Worm (Caenorhabditis elegans) whole organism, mixed stage, embryonic: ENCODE measurements around the gene T18D3.9.

ENCODE experiments used
- ceh-43 ChIP-seq: fragments of 200-800 bp; sonication (Bioruptor generic); optimal IDR thresholded peaks from 2 replicates; lab custom pipeline; 2018; ENCODE audit warnings: mild to moderate bottlenecking, missing genetic modification characterization, moderate library complexity, missing compliant biosample characterization
- ceh-83 ChIP-seq: fragments of 200-800 bp; sonication (Bioruptor generic); optimal IDR thresholded peaks from 2 replicates; lab custom pipeline; 2018; ENCODE audit warnings: mild to moderate bottlenecking, missing genetic modification characterization, missing compliant biosample characterization
- cnd-1 ChIP-seq: fragments of 200-800 bp; sonication (Bioruptor generic); optimal IDR thresholded peaks from 2 replicates; lab custom pipeline; 2018; ENCODE audit warnings: mild to moderate bottlenecking, missing genetic modification characterization, missing compliant biosample characterization
- mls-2 ChIP-seq: sonication (generic microtip); optimal IDR thresholded peaks from 2 replicates; lab custom pipeline; 2016; ENCODE audit warnings: mild to moderate bottlenecking, missing genetic modification characterization, moderate library complexity, missing compliant biosample characterization
- nhr-28 ChIP-seq: fragments of 150-350 bp; optimal IDR thresholded peaks from 2 replicates; lab custom pipeline; 2014; ENCODE audit warnings: missing biosample characterization, missing genetic modification characterization
- nhr-76 ChIP-seq: sonication (generic microtip); optimal IDR thresholded peaks from 2 replicates; lab custom pipeline; 2017; ENCODE audit warnings: missing biosample characterization, missing genetic modification characterization
- unc-120 ChIP-seq: sonication (generic microtip); optimal IDR thresholded peaks from 2 replicates; lab custom pipeline; 2017; ENCODE audit warnings: missing genetic modification characterization, missing compliant biosample characterization; ENCODE audit not compliant: poor library complexity, severe bottlenecking
- unc-39 ChIP-seq: fragments of 150-350 bp; optimal IDR thresholded peaks from 2 replicates; lab custom pipeline; 2014; ENCODE audit warnings: missing biosample characterization, missing genetic modification characterization
- unc-62 ChIP-seq: fragments of 150-350 bp; optimal IDR thresholded peaks from 2 replicates; lab custom pipeline; 2014; ENCODE audit warnings: missing biosample characterization, missing genetic modification reagents, missing genetic modification characterization

DNA sequence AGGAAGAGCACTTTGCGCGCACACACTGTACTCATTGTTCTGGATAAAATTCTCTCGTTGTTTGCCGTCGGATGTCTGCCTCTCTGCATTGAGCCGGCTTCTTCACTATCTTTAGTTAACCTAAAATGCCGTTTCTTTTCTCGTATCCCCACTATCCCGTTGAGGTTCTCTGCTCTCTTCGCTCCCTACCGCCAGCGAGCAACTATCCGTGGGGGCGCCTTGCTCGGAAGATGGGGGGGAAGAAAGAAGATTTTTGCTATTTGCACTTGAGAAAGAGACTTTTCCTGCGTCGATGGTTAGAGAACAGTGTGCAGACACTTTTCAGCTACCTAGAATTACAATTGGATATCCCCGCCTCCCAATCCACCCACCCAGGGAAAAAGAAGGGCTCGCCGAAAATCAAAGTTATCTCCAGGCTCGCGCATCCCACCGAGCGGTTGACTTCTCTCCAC lies 13.4 kb upstream of the T18D3.9 start, which contains the start of gene myo-2:
- no peak for TF ChIP-seq nhr-76 (tag; lab: Kevin White, UChicago)
- TF ChIP-seq unc-62 (GFP tag; lab: Kevin White, UChicago), result no peak
- TF ChIP-seq cnd-1, result no peak
- no peak for TF ChIP-seq ceh-43
- TF ChIP-seq nhr-28 (tag; lab: Kevin White, UChicago), result no peak
- TF ChIP-seq mls-2, result no peak
- TF ChIP-seq unc-39 (tag; lab: Kevin White, UChicago), result no peak
- no peak for TF ChIP-seq unc-120
- no peak for TF ChIP-seq ceh-83 (GFP tag; lab: Kevin White, UChicago)
